Fruit fly (Drosophila melanogaster) S2 (cell line): ENCODE data around the gene CG32121.

Source experiments
- CG8478 ChIP-seq: fragments of >200 bp; optimal IDR thresholded peaks from 2 replicates; lab custom pipeline; 2018
- CTCF ChIP-seq, 2 experiments: fragments of >200 bp; optimal IDR thresholded peaks; 2 replicates each; lab custom pipeline; 2018

The CG32121 gene

DNA sequence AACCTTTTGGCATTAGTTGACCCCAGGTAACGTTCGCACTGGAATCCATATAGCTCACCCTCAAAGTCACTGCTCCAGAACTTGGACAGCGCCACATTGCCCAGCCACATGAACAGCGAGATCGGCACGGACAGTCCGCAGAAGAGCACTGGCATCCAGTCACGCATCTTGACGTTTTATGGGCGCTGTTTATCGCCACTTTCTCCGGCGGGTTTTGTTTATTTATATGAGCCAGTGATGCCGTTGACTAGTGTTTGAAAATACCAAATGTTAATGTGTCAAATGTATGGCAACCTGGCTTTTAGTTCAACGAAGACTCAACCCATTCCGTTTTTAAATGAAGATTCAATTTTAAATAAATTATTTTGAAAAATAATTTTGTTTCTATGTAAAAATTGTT lies 34.5 kb downstream of the CG32121 start, which contains the start of gene CG10171:
CG10171 (minus strand) TSS at position 300 of the 400 bp plus-strand sequence.
- TF ChIP-seq CTCF (optimal IDR thresholded peaks at IDR 0.05; lab: Kevin White, UChicago) (peak; percentile 33 to 54), CG8478 (no peak)

DNA sequence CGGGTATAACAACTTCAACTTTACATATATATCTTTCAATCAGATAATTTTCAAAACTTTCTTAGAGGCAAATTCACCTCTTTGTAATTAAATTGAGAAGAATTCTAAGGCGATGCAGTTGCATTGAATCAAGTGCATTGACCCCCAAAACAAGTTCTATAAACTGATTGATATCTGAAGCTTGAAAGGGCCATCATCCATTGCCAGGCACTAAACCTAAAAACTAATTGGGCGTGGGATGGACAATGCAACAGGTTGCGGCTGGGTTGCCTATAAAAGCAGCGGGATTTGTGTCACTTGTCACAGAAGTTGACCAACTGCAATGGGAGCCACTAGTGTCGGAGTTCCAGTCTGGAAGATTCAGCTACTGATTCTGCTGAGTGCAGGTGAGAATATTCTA lies 37.6 kb downstream of the CG32121 start, which contains the start of gene CG14110:
CG14110 (plus strand) TSS at position 301 of the 400 bp plus-strand sequence.
- no peak for TF ChIP-seq CTCF (optimal IDR thresholded peaks at IDR 0.05; lab: Kevin White, UChicago)

DNA sequence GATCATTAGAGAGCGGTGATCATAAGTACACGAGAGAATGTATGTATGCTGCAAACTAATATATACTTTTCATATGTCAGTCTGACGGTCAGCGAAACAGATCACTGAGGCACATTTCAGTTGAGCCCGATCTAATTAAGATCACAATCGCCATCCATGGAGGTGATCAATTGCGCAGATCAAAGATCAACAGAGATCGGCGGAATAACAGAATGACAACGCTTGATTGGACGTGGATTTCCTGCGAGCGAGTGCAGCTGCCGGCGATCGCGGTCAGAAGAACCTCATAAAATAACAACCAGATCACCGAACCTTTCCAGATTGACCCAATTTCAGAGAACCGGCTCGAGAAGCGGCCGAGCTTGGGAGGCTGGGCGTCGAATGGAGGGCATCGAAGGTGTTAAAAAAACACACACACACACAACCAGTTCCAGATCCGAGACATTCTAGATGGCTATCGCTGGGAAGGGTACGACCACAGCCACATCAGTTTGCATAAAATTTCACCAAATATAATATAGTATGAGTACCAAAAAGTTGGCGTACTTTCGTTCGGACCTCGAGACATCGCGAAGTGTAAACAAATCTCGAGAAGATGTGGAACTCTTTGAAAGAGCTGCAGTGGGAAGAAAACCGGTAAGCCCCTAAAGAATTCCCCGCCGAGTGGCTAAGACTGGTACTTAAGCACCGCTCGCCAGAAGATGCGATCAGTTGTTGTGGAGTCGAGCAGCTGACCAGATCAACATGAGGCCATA lies 39.9 kb downstream of the CG32121 start, which contains the start of gene ImpL1:
ImpL1 (plus strand) TSS at position 705 of the 755 bp plus-strand sequence.
- no peak for TF ChIP-seq CTCF (optimal IDR thresholded peaks at IDR 0.05; lab: Kevin White, UChicago)

DNA sequence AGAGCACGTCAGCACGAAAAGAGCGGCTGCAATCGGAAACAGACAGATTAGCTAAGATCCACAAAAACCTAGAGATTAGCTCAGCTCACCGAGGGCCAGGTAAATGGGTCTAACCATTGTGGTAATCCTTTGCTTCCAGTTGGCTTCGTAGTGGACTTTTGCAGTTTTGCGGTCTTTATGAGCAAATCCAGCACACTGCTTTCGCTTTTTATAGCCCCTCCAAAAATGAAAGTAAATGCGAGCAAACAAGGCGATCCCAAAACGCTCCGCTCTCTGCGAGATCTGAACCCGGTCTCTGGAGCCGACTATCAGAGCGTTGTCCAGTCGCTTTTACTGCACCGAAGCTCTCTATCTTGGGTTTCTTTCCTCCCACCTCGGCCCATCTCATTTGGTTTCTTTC lies 41.0 kb downstream of the CG32121 start, which contains the start of gene CG14107:
CG14107 (minus strand) TSS at position 187 of the 400 bp plus-strand sequence.
- no peak for TF ChIP-seq CG8478

DNA sequence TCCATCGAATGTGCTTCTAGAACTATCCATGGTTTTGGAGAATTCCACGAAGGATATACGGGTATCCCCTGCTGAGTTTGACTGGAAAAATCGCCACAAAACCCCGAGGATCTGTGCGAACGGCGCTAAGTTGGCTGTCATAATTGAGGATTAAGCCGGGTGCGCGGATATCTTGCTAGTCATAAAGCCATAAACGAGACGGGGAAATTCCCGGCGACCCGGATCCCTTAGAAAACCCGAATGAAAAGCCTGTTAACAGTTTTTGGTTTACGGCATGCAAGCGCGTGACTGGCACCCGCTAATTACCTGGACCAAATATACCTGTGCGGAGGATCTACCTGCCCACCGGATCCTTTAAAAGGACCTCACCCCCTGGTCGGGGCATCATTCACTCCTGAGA lies 43.9 kb downstream of the CG32121 start, which contains the start of gene SNCF:
SNCF (plus strand) TSS at position 382 of the 400 bp plus-strand sequence.
- no peak for TF ChIP-seq CTCF (optimal IDR thresholded peaks at IDR 0.05; lab: Kevin White, UChicago)
- no peak for TF ChIP-seq CG8478

DNA sequence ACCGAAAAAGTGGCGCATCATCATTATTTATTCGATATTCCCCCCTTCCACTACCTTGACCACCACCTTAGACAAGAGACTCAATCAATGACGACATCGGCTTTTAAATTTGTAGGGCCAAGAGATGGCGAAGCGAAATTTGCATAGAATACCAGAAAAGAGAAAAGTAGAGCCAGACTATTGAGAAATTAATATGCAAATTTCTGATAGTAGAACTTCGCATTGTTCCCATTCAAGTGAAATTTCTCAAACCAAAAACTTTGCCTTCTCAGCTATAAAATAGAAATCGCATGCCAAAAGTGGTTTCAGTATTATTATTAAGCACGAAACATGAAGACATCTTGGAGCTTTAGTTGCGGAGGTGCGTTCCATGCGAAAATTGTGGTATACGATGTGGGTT lies 44.5 kb downstream of the CG32121 start, which contains the start of gene CG14111:
CG14111 (plus strand) TSS at position 301 of the 400 bp plus-strand sequence.
- no peak for TF ChIP-seq CTCF (optimal IDR thresholded peaks at IDR 0.05; lab: Kevin White, UChicago)
- TF ChIP-seq CG8478 = no peak
